Worm (Caenorhabditis elegans) whole organism, midembryonic: ENCODE results near the gene C01F1.5.

ENCODE experiments used
- T22C8.4 ChIP-seq: fragments of 200-800 bp; sonication (Bioruptor generic); IDR thresholded peaks from 2 replicates; pipeline ENCODE4 v1.3.6; 2022; ENCODE audit warnings: missing genetic modification characterization, missing compliant biosample characterization
- flt-1 ChIP-seq: fragments of 200-800 bp; sonication (Bioruptor generic); IDR thresholded peaks from 2 replicates; pipeline ENCODE4 v1.3.6; 2022; ENCODE audit warnings: missing genetic modification characterization, missing compliant biosample characterization
- klf-2 ChIP-seq: fragments of 200-800 bp; sonication (Bioruptor generic); conservative IDR thresholded peaks from 2 replicates; pipeline ENCODE4 v1.3.6; 2022; ENCODE audit warnings: missing genetic modification reagents, missing genetic modification characterization, missing compliant biosample characterization
- med-1 ChIP-seq: sonication (generic microtip); optimal IDR thresholded peaks from 2 replicates; lab custom pipeline; 2017; ENCODE audit warnings: missing genetic modification characterization, mild to moderate bottlenecking, missing compliant biosample characterization, antibody characterized with exemption, missing genetic modification reagents; ENCODE audit not compliant: insufficient read depth
- ref-1 ChIP-seq: fragments of 200-800 bp; sonication (Bioruptor generic); conservative IDR thresholded peaks from 2 replicates; pipeline ENCODE4 v1.3.6; 2022; ENCODE audit warnings: missing genetic modification reagents, missing genetic modification characterization, missing compliant biosample characterization
- tab-1 ChIP-seq: fragments of 200-800 bp; sonication (Bioruptor generic); IDR thresholded peaks from 2 replicates; pipeline ENCODE4 v1.3.6; 2022; ENCODE audit warnings: missing genetic modification characterization, missing compliant biosample characterization
- ztf-23 ChIP-seq: fragments of 200-800 bp; sonication (Bioruptor generic); IDR thresholded peaks from 2 replicates; pipeline ENCODE4 v1.3.6; 2022; ENCODE audit warnings: missing genetic modification reagents, missing genetic modification characterization, missing compliant biosample characterization
- ztf-29 ChIP-seq: fragments of 200-800 bp; sonication (Bioruptor generic); IDR thresholded peaks from 2 replicates; pipeline ENCODE4 v1.3.6; 2022; ENCODE audit warnings: missing genetic modification reagents, missing genetic modification characterization, missing compliant biosample characterization

ce11 chrII:4312115-4312514 is 30.5 kb upstream of the C01F1.5 start, which contains the start of gene plep-1:
- TF ChIP-seq flt-1 (GFP tag; lab: Robert Waterston, UW) (no peak), T22C8.4 (GFP tag; lab: Robert Waterston, UW) (no peak), tab-1 (GFP tag; lab: Robert Waterston, UW) (no peak), ztf-29 (GFP tag; lab: Robert Waterston, UW) (no peak), ref-1 (GFP tag; lab: Robert Waterston, UW) (no peak), ztf-23 (GFP tag; lab: Robert Waterston, UW) (no peak), med-1 (GFP tag; lab: Kevin White, UChicago) (no peak), klf-2 (no peak)
